Worm (Caenorhabditis elegans) whole organism, mixed stage, embryonic: ENCODE measurements around the gene del-10.

Experiments
- ceh-39 ChIP-seq: fragments of 150-350 bp; optimal IDR thresholded peaks from 2 replicates; lab custom pipeline; 2014; ENCODE audit warnings: missing biosample characterization, missing genetic modification characterization
- lin-13 ChIP-seq: fragments of 150-350 bp; optimal IDR thresholded peaks from 2 replicates; lab custom pipeline; 2014; ENCODE audit warnings: missing biosample characterization, missing genetic modification characterization
- nhr-237 ChIP-seq: fragments of 150-350 bp; optimal IDR thresholded peaks from 2 replicates; lab custom pipeline; 2014; ENCODE audit warnings: missing biosample characterization, missing genetic modification characterization
- snpc-4 ChIP-seq: fragments of 150-350 bp; optimal IDR thresholded peaks from 2 replicates; lab custom pipeline; 2014; ENCODE audit warnings: missing biosample characterization, missing genetic modification characterization
- tbx-8 ChIP-seq: fragments of 200-800 bp; sonication (Bioruptor generic); optimal IDR thresholded peaks from 2 replicates; lab custom pipeline; 2018; ENCODE audit warnings: mild to moderate bottlenecking, missing genetic modification characterization, moderate library complexity, missing compliant biosample characterization
- unc-62 ChIP-seq: fragments of 150-350 bp; optimal IDR thresholded peaks from 2 replicates; lab custom pipeline; 2014; ENCODE audit warnings: missing biosample characterization, missing genetic modification reagents, missing genetic modification characterization

DNA sequence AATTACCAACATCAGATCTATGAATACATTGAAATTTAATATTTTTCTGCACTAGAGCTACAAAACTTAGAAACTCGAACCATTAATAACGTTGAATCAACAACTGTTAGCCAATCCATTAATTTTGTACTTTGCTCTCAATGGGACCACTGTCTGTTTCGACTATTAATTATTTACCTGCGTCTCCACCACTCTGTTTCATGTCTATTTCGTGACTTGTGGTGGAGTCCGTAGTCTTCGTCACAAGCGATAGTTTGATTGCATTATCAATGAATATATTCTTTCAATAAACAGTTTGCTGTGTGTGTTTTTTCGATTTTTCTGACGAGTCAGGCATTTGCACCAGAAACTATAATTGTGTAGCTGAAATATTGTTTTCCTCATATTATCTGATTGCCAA, 4.4 kb upstream of the del-10 start:
- no peak for TF ChIP-seq ceh-39 (tag; lab: Kevin White, UChicago)
- peak; percentile 25 for TF ChIP-seq unc-62
- no peak for TF ChIP-seq lin-13 (tag; lab: Kevin White, UChicago)
- TF ChIP-seq tbx-8: no peak
- no peak for TF ChIP-seq nhr-237
- no peak for TF ChIP-seq snpc-4 (tag; lab: Kevin White, UChicago)
